Worm (Caenorhabditis elegans): ENCODE results near the gene crn-4.

Gene crn-4

DNA sequence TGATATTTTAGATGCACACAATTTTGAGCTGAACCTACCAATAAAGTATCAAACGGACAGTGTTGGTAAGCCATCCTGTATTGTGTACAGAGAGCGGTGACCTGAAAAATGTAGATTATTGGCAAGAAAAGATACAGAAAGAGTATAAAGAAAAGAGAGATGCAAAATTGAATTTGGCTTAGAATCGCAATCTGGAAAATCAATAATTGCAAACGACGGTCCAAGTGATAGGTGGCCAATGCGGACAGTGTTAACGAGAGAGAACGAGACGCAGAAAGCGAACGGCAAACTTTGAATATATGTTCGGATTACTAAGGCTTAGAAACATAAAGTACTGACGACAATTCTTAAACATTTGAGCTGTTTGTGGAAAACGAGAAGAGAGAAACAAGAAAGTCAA is at the start of gene crn-4:
Gene crn-4, minus strand, starts transcription at position 101 of the 400 bp plus-strand sequence.
- TF ChIP-seq daf-8 (GFP tag; IDR thresholded peaks at IDR 0.05): no peak
- no peak for TF ChIP-seq F26F4.8 (GFP tag; conservative IDR thresholded peaks at IDR 0.05)
- TF ChIP-seq pqm-1 (tag; optimal IDR thresholded peaks at IDR 0.05): no peak

DNA sequence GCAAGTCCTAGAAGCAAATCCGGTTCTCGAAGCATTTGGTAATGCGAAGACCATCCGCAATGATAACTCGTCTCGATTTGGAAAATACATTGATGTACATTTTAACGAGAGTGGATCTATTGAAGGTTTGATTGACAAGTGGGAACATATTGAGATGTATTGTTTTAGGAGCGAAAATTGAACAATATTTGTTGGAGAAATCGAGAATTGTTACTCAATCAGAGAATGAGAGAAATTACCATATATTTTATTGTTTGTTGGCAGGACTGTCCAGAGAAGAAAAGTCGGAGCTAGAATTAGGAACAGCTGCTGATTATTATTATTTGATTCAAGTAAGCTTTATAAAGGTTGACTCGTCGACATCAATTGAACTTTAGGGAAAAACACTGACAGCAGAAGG is 46.6 kb upstream of the crn-4 start:
- TF ChIP-seq hlh-11 (tag; optimal IDR thresholded peaks at IDR 0.05) (no peak), ama-1 (optimal IDR thresholded peaks at IDR 0.05) (no peak), dve-1 (tag; optimal IDR thresholded peaks at IDR 0.05; ENCODE audit: insufficient read depth) (no peak), mes-2 (tag; optimal IDR thresholded peaks at IDR 0.05; ENCODE audit: poor library complexity, severe bottlenecking) (no peak), rbr-2 (tag; optimal IDR thresholded peaks at IDR 0.05) (no peak), nhr-11 (tag; optimal IDR thresholded peaks at IDR 0.05) (no peak), aha-1 (tag) (peak; percentile 96), sdz-12 (GFP tag; optimal IDR thresholded peaks at IDR 0.05) (no peak), set-16 (GFP tag; IDR thresholded peaks at IDR 0.05) (no peak)

DNA sequence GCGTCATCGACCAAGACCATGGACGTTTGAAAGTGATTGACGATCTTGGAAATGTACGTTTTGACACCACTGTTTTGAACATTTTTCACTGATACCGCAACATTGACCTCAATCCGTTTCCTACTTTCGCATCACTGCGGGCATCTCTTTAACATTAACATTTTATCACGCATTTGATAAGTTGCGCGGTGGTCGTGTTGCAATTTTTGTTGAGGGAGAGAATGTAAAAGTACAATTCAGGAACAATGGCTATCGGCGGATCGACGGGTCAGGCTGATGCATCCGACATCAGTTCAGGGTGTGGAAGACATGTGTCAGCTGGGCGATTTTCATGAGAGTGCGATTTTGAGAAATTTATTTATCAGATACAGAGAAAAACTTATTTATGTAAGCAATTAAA is 45.4 kb upstream of the crn-4 start:
- TF ChIP-seq mxl-3 (GFP tag; optimal IDR thresholded peaks at IDR 0.05) (peak; percentile 0), nhr-10 (tag; optimal IDR thresholded peaks at IDR 0.05) (no peak)

DNA sequence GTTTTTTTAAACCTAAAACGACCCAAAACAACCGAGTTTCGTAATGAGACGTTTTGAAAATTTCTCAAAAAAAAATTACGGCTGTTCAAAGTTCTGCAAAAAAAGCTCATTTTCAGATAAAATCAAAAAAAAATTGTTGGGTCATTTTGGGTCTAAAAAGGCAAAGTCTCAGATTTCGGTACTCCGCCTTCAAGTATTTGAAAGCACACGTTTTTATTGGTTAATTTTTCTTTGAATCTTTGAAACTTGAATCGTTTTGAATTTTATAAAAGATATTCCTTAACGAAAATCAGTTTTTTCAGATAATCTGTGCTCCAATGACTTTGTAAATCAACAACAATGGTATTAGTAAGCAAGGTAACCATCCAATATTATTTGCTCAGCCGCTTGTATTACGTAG is 44.9 kb upstream of the crn-4 start, which contains the start of gene hum-6:
Gene hum-6, plus strand, starts transcription at position 301 of the 400 bp plus-strand sequence.
- no peak for TF ChIP-seq nhr-77 (tag; optimal IDR thresholded peaks at IDR 0.05)
- TF ChIP-seq saeg-2 (GFP tag; IDR thresholded peaks at IDR 0.05): no peak
- no peak for TF ChIP-seq F37D6.2 (tag; optimal IDR thresholded peaks at IDR 0.05)
- TF ChIP-seq zag-1 (tag; optimal IDR thresholded peaks at IDR 0.05): no peak
- TF ChIP-seq mdt-29 (GFP tag; IDR thresholded peaks at IDR 0.05): no peak
- TF ChIP-seq aha-1 (tag): no peak
- TF ChIP-seq mxl-2 (GFP tag; conservative IDR thresholded peaks at IDR 0.05): no peak
- no peak for TF ChIP-seq daf-12 (tag; optimal IDR thresholded peaks at IDR 0.05)
- TF ChIP-seq madf-5 (GFP tag; IDR thresholded peaks at IDR 0.05): no peak
- no peak for TF ChIP-seq mdl-1 (tag; optimal IDR thresholded peaks at IDR 0.05)
- no peak for TF ChIP-seq dmd-9 (GFP tag; IDR thresholded peaks at IDR 0.05)
- no peak for TF ChIP-seq daf-8 (GFP tag; IDR thresholded peaks at IDR 0.05)
- no peak for TF ChIP-seq egl-27 (tag; optimal IDR thresholded peaks at IDR 0.05)
- no peak for TF ChIP-seq madf-9 (GFP tag; conservative IDR thresholded peaks at IDR 0.05)
- no peak for TF ChIP-seq nhr-76 (tag; optimal IDR thresholded peaks at IDR 0.05)
- TF ChIP-seq Y48G9A.11 (GFP tag; IDR thresholded peaks at IDR 0.05): no peak
- no peak for TF ChIP-seq zip-2 (tag; optimal IDR thresholded peaks at IDR 0.05)

DNA sequence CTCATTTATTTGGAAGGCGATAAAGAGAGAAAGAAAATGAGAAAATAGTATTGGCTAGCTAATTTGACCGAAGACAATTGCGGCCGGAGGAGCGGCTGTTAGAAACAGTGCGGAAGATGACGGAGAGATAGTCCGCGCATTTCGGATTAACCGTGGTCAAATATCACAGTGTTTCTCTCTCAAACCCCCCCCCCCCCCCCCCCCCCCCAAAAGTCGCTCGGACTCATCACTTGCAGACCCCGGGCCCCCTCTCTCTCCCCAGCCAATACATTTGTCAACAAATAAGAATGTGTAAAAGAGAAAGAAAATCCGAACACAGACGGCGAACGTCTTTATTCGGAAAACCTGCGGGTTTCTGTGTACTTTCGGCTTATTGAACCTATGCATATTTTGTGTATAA is 43.9 kb upstream of the crn-4 start:
- no peak for TF ChIP-seq nhr-25 (tag; optimal IDR thresholded peaks at IDR 0.05; ENCODE audit: borderline replicate concordance, insufficient read depth)
- no peak for TF ChIP-seq Y75B8A.6 (GFP tag; IDR thresholded peaks at IDR 0.05)
- peak; percentile 84 for TF ChIP-seq set-16 (GFP tag; IDR thresholded peaks at IDR 0.05)

DNA sequence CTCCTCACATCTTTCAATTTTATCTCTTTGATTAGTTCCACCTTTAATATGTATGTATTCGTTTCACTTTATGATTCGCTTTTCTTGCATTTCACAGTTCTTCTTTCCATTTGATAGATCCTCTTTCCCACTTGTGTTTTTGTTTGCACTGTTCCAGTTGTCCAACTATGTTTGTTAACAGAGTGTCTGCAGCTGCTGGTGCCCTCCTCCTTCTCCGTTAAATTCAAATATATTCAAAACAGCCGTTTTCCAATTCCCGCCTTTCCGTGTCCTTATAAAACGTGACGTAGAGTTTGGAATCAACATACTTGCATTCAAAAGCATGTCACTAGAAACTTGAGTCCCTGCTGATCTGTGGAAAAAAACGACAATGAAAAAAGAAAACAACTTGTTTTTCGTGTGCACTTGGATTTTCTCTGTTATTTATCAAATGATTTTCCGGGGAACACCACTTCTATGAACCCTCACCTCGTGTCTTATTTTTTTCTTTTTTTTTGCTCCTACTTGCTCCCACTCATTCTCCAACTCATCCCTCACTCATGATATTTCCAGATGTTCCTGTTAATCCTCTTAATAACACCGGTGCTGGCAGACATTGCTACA is 36.4 kb upstream of the crn-4 start, which contains the start of gene T10H10.2:
Gene T10H10.2, plus strand, starts transcription at position 553 of the 603 bp plus-strand sequence.
- peak in 1 of 2 experiments; percentile 94 for TF ChIP-seq unc-62 (GFP tag; optimal IDR thresholded peaks at IDR 0.05 in 1 of 2)
- no peak for TF ChIP-seq unc-62 (tag; optimal IDR thresholded peaks at IDR 0.05)
- no peak for TF ChIP-seq pqm-1 (tag; optimal IDR thresholded peaks at IDR 0.05)
- TF ChIP-seq zip-11 (GFP tag; IDR thresholded peaks at IDR 0.05): no peak
